Worm (Caenorhabditis elegans) whole organism, early embryonic: ENCODE data around the gene mlc-2.

Experiments used
- B0310.2 ChIP-seq: sonication (generic microtip); optimal IDR thresholded peaks from 2 replicates; lab custom pipeline; 2016; ENCODE audit warnings: mild to moderate bottlenecking, missing genetic modification characterization, missing compliant biosample characterization
- F13C5.2 ChIP-seq: sonication (generic microtip); optimal IDR thresholded peaks from 2 replicates; lab custom pipeline; 2017; ENCODE audit warnings: mild to moderate bottlenecking, missing genetic modification characterization, inconsistent platforms, missing compliant biosample characterization
- aly-1 ChIP-seq: sonication (generic microtip); optimal IDR thresholded peaks from 2 replicates; lab custom pipeline; 2016; ENCODE audit warnings: missing genetic modification characterization, missing compliant biosample characterization
- ama-1 ChIP-seq: fragments of 150-350 bp; optimal IDR thresholded peaks from 2 replicates; lab custom pipeline; 2014
- ceh-13 ChIP-seq: fragments of 200-800 bp; sonication (Bioruptor generic); optimal IDR thresholded peaks from 2 replicates; lab custom pipeline; 2018; ENCODE audit warnings: mild to moderate bottlenecking, missing genetic modification characterization, missing compliant biosample characterization
- ceh-36 ChIP-seq: sonication (generic microtip); optimal IDR thresholded peaks from 2 replicates; lab custom pipeline; 2016; ENCODE audit warnings: missing genetic modification characterization, inconsistent platforms, missing compliant biosample characterization
- ets-7 ChIP-seq: sonication (generic microtip); optimal IDR thresholded peaks from 2 replicates; lab custom pipeline; 2016; ENCODE audit warnings: missing genotype, missing genetic modification characterization, missing compliant biosample characterization
- flt-1 ChIP-seq: fragments of 200-800 bp; sonication (Bioruptor generic); IDR thresholded peaks from 2 replicates; pipeline ENCODE4 v1.3.6; 2022; ENCODE audit warnings: missing genetic modification characterization, missing compliant biosample characterization
- hmbx-1 ChIP-seq: sonication (generic microtip); optimal IDR thresholded peaks from 2 replicates; lab custom pipeline; 2016; ENCODE audit warnings: mild to moderate bottlenecking, missing genetic modification characterization, missing compliant biosample characterization
- hmg-4 ChIP-seq: fragments of 200-800 bp; sonication (Bioruptor generic); optimal IDR thresholded peaks from 2 replicates; lab custom pipeline; 2018; ENCODE audit warnings: mild to moderate bottlenecking, missing genetic modification characterization, missing compliant biosample characterization
- hnd-1 ChIP-seq: sonication (generic microtip); optimal IDR thresholded peaks from 2 replicates; lab custom pipeline; 2016; ENCODE audit warnings: missing genetic modification characterization, missing compliant biosample characterization
- pes-1 ChIP-seq: fragments of 200-800 bp; sonication (Bioruptor generic); IDR thresholded peaks from 2 replicates; pipeline ENCODE4 v1.3.6; 2022; ENCODE audit warnings: missing genetic modification reagents, missing genetic modification characterization, missing compliant biosample characterization
- scrt-1 ChIP-seq: fragments of 200-800 bp; sonication (Bioruptor generic); IDR thresholded peaks from 2 replicates; pipeline ENCODE4 v1.3.6; 2022; ENCODE audit warnings: missing genetic modification characterization, missing compliant biosample characterization
- sea-1 ChIP-seq: fragments of 200-800 bp; sonication (Bioruptor generic); conservative IDR thresholded peaks from 2 replicates; pipeline ENCODE4 v1.3.6; 2022; ENCODE audit warnings: missing genetic modification characterization, missing compliant biosample characterization
- tbx-11 ChIP-seq: fragments of 200-800 bp; sonication (Bioruptor generic); IDR thresholded peaks from 2 replicates; pipeline ENCODE4 v1.3.6; 2022; ENCODE audit warnings: missing genetic modification characterization, missing compliant biosample characterization
- tbx-37 ChIP-seq: fragments of 200-800 bp; sonication (Bioruptor generic); conservative IDR thresholded peaks from 2 replicates; pipeline ENCODE4 v1.3.6; 2022; ENCODE audit warnings: missing genetic modification reagents, missing genetic modification characterization, missing compliant biosample characterization
- tra-4 ChIP-seq: sonication (generic microtip); optimal IDR thresholded peaks from 2 replicates; lab custom pipeline; 2017; ENCODE audit warnings: missing genetic modification characterization, missing compliant biosample characterization

The mlc-2 gene

ce11 chrX:17424595-17424913 is 31.8 kb downstream of the mlc-2 start:
- TF ChIP-seq tra-4 (tag; lab: Kevin White, UChicago) (no peak), ets-7 (no peak), flt-1 (no peak), F13C5.2 (tag; lab: Kevin White, UChicago) (no peak), hnd-1 (tag; lab: Kevin White, UChicago) (no peak), ama-1 (no peak), tbx-11 (GFP tag; lab: Robert Waterston, UW) (no peak), scrt-1 (no peak), hmbx-1 (tag; lab: Kevin White, UChicago) (no peak)

- TF ChIP-seq hmbx-1 (tag; lab: Kevin White, UChicago) (no peak), hmg-4 (GFP tag; lab: Kevin White, UChicago) (no peak), flt-1 (no peak), ets-7 (no peak), tbx-37 (GFP tag; lab: Robert Waterston, UW) (no peak), ceh-13 (no peak), ceh-36 (tag; lab: Kevin White, UChicago) (no peak), ama-1 (no peak), sea-1 (GFP tag; lab: Robert Waterston, UW) (no peak), tra-4 (tag; lab: Kevin White, UChicago) (no peak), B0310.2 (no peak), pes-1 (GFP tag; lab: Robert Waterston, UW) (no peak), aly-1 (no peak), F13C5.2 (tag; lab: Kevin White, UChicago) (no peak)
These were observed 32.3 kb downstream of the mlc-2 start for ce11 chrX:17423894-17424594.

ce11 chrX:17422593-17422992 is 33.8 kb downstream of the mlc-2 start:
- no peak for TF ChIP-seq F13C5.2 (tag; lab: Kevin White, UChicago)
- TF ChIP-seq tbx-11 (GFP tag; lab: Robert Waterston, UW): no peak

ce11 chrX:17421532-17422078 is 34.8 kb downstream of the mlc-2 start, which contains the start of gene osm-11:
TSS of gene osm-11 (minus strand) at chrX:17421582.
- TF ChIP-seq hmbx-1 (tag; lab: Kevin White, UChicago) (no peak), F13C5.2 (tag; lab: Kevin White, UChicago) (no peak), hnd-1 (tag; lab: Kevin White, UChicago) (no peak), ceh-13 (no peak), aly-1 (no peak), sea-1 (GFP tag; lab: Robert Waterston, UW) (no peak), hmg-4 (GFP tag; lab: Kevin White, UChicago) (no peak), ama-1 (no peak), scrt-1 (no peak), tbx-37 (GFP tag; lab: Robert Waterston, UW) (no peak), ets-7 (no peak)

ce11 chrX:17420585-17421459 is 35.6 kb downstream of the mlc-2 start:
- TF ChIP-seq ceh-36 (tag; lab: Kevin White, UChicago) (no peak), hmg-4 (GFP tag; lab: Kevin White, UChicago) (no peak), tra-4 (tag; lab: Kevin White, UChicago) (no peak), sea-1 (GFP tag; lab: Robert Waterston, UW) (no peak), tbx-11 (GFP tag; lab: Robert Waterston, UW) (no peak), F13C5.2 (tag; lab: Kevin White, UChicago) (no peak), hmbx-1 (tag; lab: Kevin White, UChicago) (no peak), tbx-37 (GFP tag; lab: Robert Waterston, UW) (no peak), scrt-1 (no peak), ceh-13 (no peak), aly-1 (no peak), pes-1 (GFP tag; lab: Robert Waterston, UW) (no peak), ama-1 (no peak), hnd-1 (tag; lab: Kevin White, UChicago) (no peak), B0310.2 (no peak), flt-1 (no peak), ets-7 (no peak)

- TF ChIP-seq tbx-37 (GFP tag; lab: Robert Waterston, UW): no peak
- no peak for TF ChIP-seq ceh-13
- TF ChIP-seq aly-1: no peak
- no peak for TF ChIP-seq F13C5.2 (tag; lab: Kevin White, UChicago)
- no peak for TF ChIP-seq ama-1
- no peak for TF ChIP-seq scrt-1
- TF ChIP-seq B0310.2: no peak
- no peak for TF ChIP-seq tra-4 (tag; lab: Kevin White, UChicago)
- no peak for TF ChIP-seq pes-1 (GFP tag; lab: Robert Waterston, UW)
- no peak for TF ChIP-seq hmg-4 (GFP tag; lab: Kevin White, UChicago)
- TF ChIP-seq hnd-1 (tag; lab: Kevin White, UChicago): no peak
- no peak for TF ChIP-seq sea-1 (GFP tag; lab: Robert Waterston, UW)
- no peak for TF ChIP-seq ceh-36 (tag; lab: Kevin White, UChicago)
- TF ChIP-seq flt-1: no peak
- TF ChIP-seq hmbx-1 (tag; lab: Kevin White, UChicago): no peak
These were observed 36.4 kb downstream of the mlc-2 start for ce11 chrX:17419813-17420584.
